Fruit fly (Drosophila melanogaster) whole organism, adult: ENCODE measurements around the gene Ptp61F.

ENCODE experiments used
- Clk ChIP-seq: fragments of 200-800 bp; sonication (Bioruptor generic); optimal IDR thresholded peaks from 2 replicates; lab custom pipeline; 2017; ENCODE audit warnings: missing biosample characterization, missing genetic modification characterization
- Crg-1 ChIP-seq: fragments of 200-800 bp; sonication (Bioruptor generic); optimal IDR thresholded peaks from 2 replicates; lab custom pipeline; 2016; ENCODE audit warnings: missing biosample characterization, missing genetic modification characterization
- cic ChIP-seq: fragments of 200-800 bp; sonication (Bioruptor generic); optimal IDR thresholded peaks from 2 replicates; lab custom pipeline; 2017; ENCODE audit warnings: missing biosample characterization, mild to moderate bottlenecking, missing genetic modification characterization, moderate library complexity

dm6 chr3L:1464465-1464864 lies 10.6 kb downstream of the Ptp61F start:
- TF ChIP-seq Crg-1 (GFP tag; lab: Kevin White, UChicago) (no peak), Clk (GFP tag; lab: Kevin White, UChicago) (no peak), cic (GFP tag; lab: Kevin White, UChicago) (no peak)
